Worm (Caenorhabditis elegans) whole organism, L4 larva: Measurements from ENCODE around the gene C12D8.21.
A peak's percentile ranks its signal among the peaks of the same experiment; 100 is the strongest.

Source experiments
- D1046.2 ChIP-seq: fragments of 200-800 bp; sonication (Bioruptor generic); IDR thresholded peaks from 2 replicates; pipeline ENCODE4 v1.3.6; 2022; ENCODE audit warnings: missing genetic modification characterization, missing compliant biosample characterization
- F26F4.8 ChIP-seq: fragments of 200-800 bp; sonication (Bioruptor generic); conservative IDR thresholded peaks from 2 replicates; pipeline ENCODE4 v1.3.6; 2022; ENCODE audit warnings: missing genetic modification characterization, missing compliant biosample characterization
- R02D3.7 ChIP-seq: fragments of 150-350 bp; sonication (generic microtip); optimal IDR thresholded peaks from 3 replicates; lab custom pipeline; 2014; ENCODE audit warnings: missing biosample characterization, missing genetic modification characterization
- aha-1 ChIP-seq: fragments of 150-350 bp; peaks from one replicate; lab custom pipeline; 2014; ENCODE audit warnings: missing biosample characterization, missing genetic modification characterization
- aly-2 ChIP-seq: sonication (generic microtip); optimal IDR thresholded peaks from 2 replicates; lab custom pipeline; 2018; ENCODE audit warnings: missing biosample characterization, missing genetic modification characterization
- ama-1 ChIP-seq: fragments of 150-350 bp; optimal IDR thresholded peaks from 2 replicates; lab custom pipeline; 2014; ENCODE audit warnings: inconsistent platforms, mixed read lengths
- attf-4 ChIP-seq: sonication (generic microtip); optimal IDR thresholded peaks from 3 replicates; lab custom pipeline; 2017; ENCODE audit warnings: missing biosample characterization, missing genetic modification characterization
- cey-2 ChIP-seq: sonication (generic microtip); optimal IDR thresholded peaks from 3 replicates; lab custom pipeline; 2017; ENCODE audit warnings: missing genetic modification characterization, mild to moderate bottlenecking, missing compliant biosample characterization, antibody characterized with exemption, borderline replicate concordance; ENCODE audit not compliant: insufficient read depth
- ctbp-1 ChIP-seq: fragments of 200-800 bp; sonication (Bioruptor generic); IDR thresholded peaks from 2 replicates; pipeline ENCODE4 v1.3.6; 2022; ENCODE audit warnings: missing genetic modification reagents, missing genetic modification characterization, missing compliant biosample characterization
- daf-12 ChIP-seq: fragments of 150-350 bp; optimal IDR thresholded peaks from 2 replicates; lab custom pipeline; 2014; ENCODE audit warnings: missing biosample characterization, missing genetic modification reagents, missing genetic modification characterization
- daf-16 ChIP-seq, 3 experiments: sonication (generic microtip); optimal IDR thresholded peaks; 2 replicates each; lab custom pipeline; 2016 to 2017; ENCODE audit warnings: missing genetic modification characterization in 3 of 3, missing genetic modification reagents in 3 of 3, mild to moderate bottlenecking in 2 of 3, missing compliant biosample characterization in 2 of 3, missing biosample characterization in 1 of 3, moderate library complexity in 1 of 3
- dmd-6 ChIP-seq: fragments of 200-800 bp; sonication (Bioruptor generic); IDR thresholded peaks from 2 replicates; pipeline ENCODE4 v1.3.6; 2022; ENCODE audit warnings: missing genetic modification reagents, missing genetic modification characterization, missing compliant biosample characterization
- dpl-1 ChIP-seq: fragments of 150-350 bp; optimal IDR thresholded peaks from 2 replicates; lab custom pipeline; 2014; ENCODE audit warnings: missing biosample characterization, missing genetic modification reagents, missing genetic modification characterization
- dve-1 ChIP-seq: sonication (generic microtip); optimal IDR thresholded peaks from 2 replicates; lab custom pipeline; 2017; ENCODE audit warnings: antibody characterized with exemption, mild to moderate bottlenecking, missing genetic modification characterization, missing compliant biosample characterization; ENCODE audit not compliant: insufficient read depth
- fkh-10 ChIP-seq: fragments of 150-350 bp; optimal IDR thresholded peaks from 2 replicates; lab custom pipeline; 2014; ENCODE audit warnings: missing biosample characterization, missing genetic modification reagents, missing genetic modification characterization
- fos-1 ChIP-seq: fragments of 150-350 bp; optimal IDR thresholded peaks from 2 replicates; lab custom pipeline; 2014; ENCODE audit warnings: missing biosample characterization, missing genetic modification characterization
- gei-8 ChIP-seq: fragments of 200-800 bp; sonication (Bioruptor generic); optimal IDR thresholded peaks from 2 replicates; lab custom pipeline; 2018; ENCODE audit warnings: mild to moderate bottlenecking, missing genetic modification characterization, missing compliant biosample characterization
- hif-1 ChIP-seq, 2 experiments: sonication (generic microtip); optimal IDR thresholded peaks; 2 replicates each; lab custom pipeline; 2016 to 2017; ENCODE audit warnings: missing compliant biosample characterization in 2 of 2, missing genetic modification characterization in 2 of 2, missing genetic modification reagents in 2 of 2, missing genotype in 2 of 2, mild to moderate bottlenecking in 1 of 2
- hlh-11 ChIP-seq: fragments of 200-800 bp; sonication (Bioruptor generic); optimal IDR thresholded peaks from 2 replicates; lab custom pipeline; 2018; ENCODE audit warnings: mild to moderate bottlenecking, missing genetic modification characterization, missing compliant biosample characterization
- hmg-1.1 ChIP-seq: fragments of 200-800 bp; sonication (Bioruptor generic); IDR thresholded peaks from 2 replicates; pipeline ENCODE4 v1.3.6; 2022; ENCODE audit warnings: missing genetic modification reagents, missing genetic modification characterization, missing compliant biosample characterization
- lin-15B ChIP-seq: fragments of 150-350 bp; sonication (generic microtip); optimal IDR thresholded peaks from 3 replicates; lab custom pipeline; 2014; ENCODE audit warnings: missing biosample characterization, missing genetic modification characterization
- lin-29 ChIP-seq: fragments of 200-800 bp; sonication (Bioruptor generic); IDR thresholded peaks from 2 replicates; pipeline ENCODE4 v1.3.6; 2022; ENCODE audit warnings: missing genetic modification reagents, missing genetic modification characterization, missing compliant biosample characterization
- madf-5 ChIP-seq, 2 experiments: fragments of 200-800 bp; sonication (Bioruptor generic); IDR thresholded peaks; 2 replicates each; pipeline ENCODE4 v1.3.6; 2022; ENCODE audit warnings: missing compliant biosample characterization in 2 of 2, missing genetic modification characterization in 2 of 2
- mep-1 ChIP-seq: fragments of 150-350 bp; sonication (generic microtip); optimal IDR thresholded peaks from 3 replicates; lab custom pipeline; 2014; ENCODE audit warnings: missing biosample characterization, missing genetic modification characterization
- mxl-2 ChIP-seq: fragments of 200-800 bp; sonication (Bioruptor generic); conservative IDR thresholded peaks from 2 replicates; pipeline ENCODE4 v1.3.6; 2022; ENCODE audit warnings: missing genetic modification reagents, missing genetic modification characterization, missing compliant biosample characterization
- nhr-25 ChIP-seq: sonication (generic microtip); optimal IDR thresholded peaks from 2 replicates; lab custom pipeline; 2017; ENCODE audit warnings: missing genetic modification characterization, mild to moderate bottlenecking, missing compliant biosample characterization, antibody characterized with exemption, moderate library complexity, borderline replicate concordance; ENCODE audit not compliant: insufficient read depth
- nhr-28 ChIP-seq: fragments of 150-350 bp; optimal IDR thresholded peaks from 2 replicates; lab custom pipeline; 2014; ENCODE audit warnings: missing biosample characterization, missing genetic modification characterization
- nhr-42 ChIP-seq: fragments of 200-800 bp; sonication (Bioruptor generic); IDR thresholded peaks from 2 replicates; pipeline ENCODE4 v1.3.6; 2022; ENCODE audit warnings: missing genetic modification characterization, missing compliant biosample characterization
- nhr-6 ChIP-seq: fragments of 150-350 bp; optimal IDR thresholded peaks from 2 replicates; lab custom pipeline; 2014; ENCODE audit warnings: missing biosample characterization, missing genetic modification characterization
- nhr-76 ChIP-seq: fragments of 150-350 bp; optimal IDR thresholded peaks from 2 replicates; lab custom pipeline; 2014; ENCODE audit warnings: missing biosample characterization, missing genetic modification characterization
- nhr-77 ChIP-seq: fragments of 150-350 bp; optimal IDR thresholded peaks from 2 replicates; lab custom pipeline; 2014; ENCODE audit warnings: missing biosample characterization, missing genetic modification characterization
- php-3 ChIP-seq: fragments of 200-800 bp; sonication (Bioruptor generic); IDR thresholded peaks from 2 replicates; pipeline ENCODE4 v1.3.6; 2022; ENCODE audit warnings: missing genetic modification reagents, missing genetic modification characterization, missing compliant biosample characterization
- pqm-1 ChIP-seq: sonication (generic microtip); optimal IDR thresholded peaks from 2 replicates; lab custom pipeline; 2017; ENCODE audit warnings: missing biosample characterization, missing genetic modification characterization
- rbr-2 ChIP-seq: sonication (generic microtip); optimal IDR thresholded peaks from 2 replicates; lab custom pipeline; 2016; ENCODE audit warnings: missing genotype, missing genetic modification characterization, missing compliant biosample characterization
- sdz-12 ChIP-seq: fragments of 200-800 bp; sonication (Bioruptor generic); optimal IDR thresholded peaks from 2 replicates; lab custom pipeline; 2018; ENCODE audit warnings: mild to moderate bottlenecking, missing genetic modification characterization, missing compliant biosample characterization
- set-16 ChIP-seq: fragments of 200-800 bp; sonication (Bioruptor generic); IDR thresholded peaks from 2 replicates; pipeline ENCODE4 v1.3.6; 2022; ENCODE audit warnings: missing genetic modification reagents, missing genetic modification characterization, missing compliant biosample characterization
- spr-3 ChIP-seq: fragments of 200-800 bp; sonication (Bioruptor generic); optimal IDR thresholded peaks from 2 replicates; lab custom pipeline; 2018; ENCODE audit warnings: mild to moderate bottlenecking, missing genetic modification characterization, missing compliant biosample characterization
- tra-1 ChIP-seq: fragments of 200-800 bp; sonication (Bioruptor generic); IDR thresholded peaks from 2 replicates; pipeline ENCODE4 v1.3.6; 2022; ENCODE audit warnings: missing genetic modification reagents, missing genetic modification characterization, missing compliant biosample characterization
- unc-62 ChIP-seq, 3 experiments: fragments of 150-350 bp in 1 of 3; sonication (generic microtip); optimal IDR thresholded peaks in 2 of 3; peaks in 1 of 3; 1 replicate in 1 of 3; 2 replicates in 2 of 3; lab custom pipeline; 2014 to 2017; ENCODE audit warnings: missing biosample characterization in 3 of 3, missing genetic modification characterization in 3 of 3, missing genetic modification reagents in 3 of 3, missing genotype in 1 of 3
- vab-7 ChIP-seq: fragments of 200-800 bp; sonication (Bioruptor generic); IDR thresholded peaks from 2 replicates; pipeline ENCODE4 v1.3.6; 2022; ENCODE audit warnings: missing genetic modification reagents, missing genetic modification characterization, missing compliant biosample characterization
- zfp-3 ChIP-seq: fragments of 200-800 bp; sonication (Bioruptor generic); conservative IDR thresholded peaks from 2 replicates; pipeline ENCODE4 v1.3.6; 2022; ENCODE audit warnings: missing genetic modification reagents, missing genetic modification characterization, missing compliant biosample characterization
- zip-2 ChIP-seq: fragments of 150-350 bp; optimal IDR thresholded peaks from 2 replicates; lab custom pipeline; 2014; ENCODE audit warnings: missing biosample characterization, missing genetic modification characterization

Gene C12D8.21

DNA sequence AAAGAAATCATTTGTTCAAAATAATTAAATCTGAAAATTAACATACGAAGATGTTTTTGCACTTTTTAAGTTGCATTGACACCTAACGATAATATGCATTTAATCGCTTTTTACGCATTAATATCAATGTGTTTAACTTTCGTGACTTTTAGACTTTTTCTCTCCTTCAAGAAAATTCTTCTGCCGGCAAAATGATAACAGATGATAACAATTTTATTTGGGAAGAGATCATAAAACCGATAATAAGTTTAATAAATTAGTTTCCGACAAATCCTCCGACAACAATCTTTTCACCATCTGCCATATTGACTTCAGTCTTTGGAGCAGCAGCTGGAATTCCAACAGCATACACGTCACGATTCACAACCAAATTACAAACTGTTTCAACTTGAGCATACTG is 39.1 kb upstream of the C12D8.21 start:
- TF ChIP-seq dve-1 (tag; lab: Kevin White, UChicago) (peak; percentile 83), madf-5 (GFP tag; IDR thresholded peaks at IDR 0.05; lab: Robert Waterston, UW) (no peak), pqm-1 (tag; lab: Kevin White, UChicago) (peak; percentile 69), dmd-6 (GFP tag; lab: Robert Waterston, UW) (peak; percentile 63), hif-1 (tag; optimal IDR thresholded peaks at IDR 0.05; lab: Kevin White, UChicago) (peak in 1 of 2 experiments; percentile 18), fos-1 (no peak), daf-16 (GFP tag; optimal IDR thresholded peaks at IDR 0.05; lab: Kevin White, UChicago) (no peak), daf-16 (tag; optimal IDR thresholded peaks at IDR 0.05; lab: Kevin White, UChicago) (peak; percentile 88), nhr-77 (tag; lab: Kevin White, UChicago) (peak; percentile 28), nhr-6 (no peak), nhr-28 (tag; lab: Kevin White, UChicago) (peak; percentile 70), hlh-11 (tag; lab: Kevin White, UChicago) (peak; percentile 46), sdz-12 (GFP tag; lab: Kevin White, UChicago) (no peak), php-3 (GFP tag; lab: Robert Waterston, UW) (peak; percentile 82)

DNA sequence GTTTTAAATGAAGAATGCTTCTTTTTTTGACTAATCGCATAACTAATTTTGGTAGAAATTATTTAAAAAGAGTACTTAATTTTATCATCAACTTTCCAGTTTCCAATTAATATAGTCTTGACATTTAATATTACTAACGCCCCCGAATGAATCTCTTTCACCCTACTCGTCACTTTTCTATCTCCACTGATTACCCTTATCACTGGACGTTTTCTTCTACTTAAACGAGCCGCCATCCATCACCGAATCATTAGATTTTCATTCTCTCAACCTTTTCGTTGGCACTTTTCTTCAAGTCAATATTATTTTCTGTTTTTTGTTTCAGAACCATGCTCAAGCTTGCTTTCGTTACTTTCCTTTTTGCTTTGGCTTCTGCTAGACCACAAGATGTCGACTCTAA is 36.6 kb upstream of the C12D8.21 start, which contains the start of gene lys-1:
Gene lys-1 (plus strand): TSS at position 326 of the 400 bp plus-strand sequence.
- TF ChIP-seq dmd-6 (GFP tag; lab: Robert Waterston, UW) (peak; percentile 55), pqm-1 (tag; lab: Kevin White, UChicago) (peak; percentile 92), nhr-77 (tag; lab: Kevin White, UChicago) (peak; percentile 8), dve-1 (tag; lab: Kevin White, UChicago) (peak; percentile 24), tra-1 (GFP tag; lab: Robert Waterston, UW) (no peak), hlh-11 (tag; lab: Kevin White, UChicago) (peak; percentile 48), daf-16 (GFP tag; optimal IDR thresholded peaks at IDR 0.05; lab: Kevin White, UChicago) (no peak), daf-16 (tag; optimal IDR thresholded peaks at IDR 0.05; lab: Kevin White, UChicago) (peak; percentile 60), nhr-28 (tag; lab: Kevin White, UChicago) (peak; percentile 68), aly-2 (no peak), hif-1 (tag; optimal IDR thresholded peaks at IDR 0.05; lab: Kevin White, UChicago) (no peak)
- TF ChIP-seq, all 104 proteins: peak for 7

ce11 chrV:10276038-10276437 is 35.0 kb upstream of the C12D8.21 start:
- no peak for TF ChIP-seq nhr-76 (tag; lab: Kevin White, UChicago)
- no peak for TF ChIP-seq ctbp-1 (GFP tag; lab: Robert Waterston, UW)
- TF ChIP-seq attf-4 (tag; lab: Kevin White, UChicago), result no peak
- no peak for TF ChIP-seq nhr-28 (tag; lab: Kevin White, UChicago)
- peak in 1 of 2 experiments; percentile 36 for TF ChIP-seq unc-62 (GFP tag; optimal IDR thresholded peaks at IDR 0.05 in 1 of 2; lab: Kevin White, UChicago)
- no peak for TF ChIP-seq unc-62 (tag; optimal IDR thresholded peaks at IDR 0.05; lab: Kevin White, UChicago)

DNA sequence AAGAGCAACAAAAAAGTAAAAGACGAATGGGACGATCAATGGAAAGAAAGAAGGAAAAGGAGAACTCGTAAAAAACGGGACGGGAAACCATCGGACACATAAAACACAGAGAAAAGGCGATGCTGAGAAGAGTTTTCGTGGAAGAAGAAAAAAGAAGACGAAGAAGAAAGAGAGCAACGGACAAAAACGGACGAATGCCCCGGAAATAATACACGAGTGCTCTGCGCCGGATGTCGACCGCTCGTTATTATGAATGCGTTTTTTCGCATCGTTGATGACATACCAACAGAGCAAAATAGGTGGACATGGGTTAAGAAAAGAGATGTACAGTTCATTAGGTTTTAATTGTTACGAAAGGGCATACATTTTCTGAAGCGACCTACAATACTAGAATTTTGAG is 34.6 kb upstream of the C12D8.21 start, which contains the start of gene Y22F5A.11:
Gene Y22F5A.11 (minus strand): TSS at position 28 of the 400 bp plus-strand sequence.
- no peak for TF ChIP-seq nhr-6
- TF ChIP-seq gei-8, result no peak
- TF ChIP-seq F26F4.8, result no peak
- peak; percentile 18 for TF ChIP-seq fkh-10 (GFP tag; lab: Kevin White, UChicago)
- TF ChIP-seq mep-1, result peak; percentile 41
- no peak for TF ChIP-seq R02D3.7
- TF ChIP-seq lin-15B (tag; lab: Kevin White, UChicago), result no peak
- TF ChIP-seq nhr-42 (GFP tag; lab: Robert Waterston, UW), result no peak
- no peak for TF ChIP-seq D1046.2
- TF ChIP-seq spr-3, result no peak
- no peak for TF ChIP-seq zip-2 (tag; lab: Kevin White, UChicago)
- peak; percentile 11 for TF ChIP-seq rbr-2 (tag; lab: Kevin White, UChicago)
- no peak for TF ChIP-seq mxl-2 (GFP tag; lab: Robert Waterston, UW)
- no peak for TF ChIP-seq ama-1
- no peak for TF ChIP-seq cey-2 (tag; lab: Kevin White, UChicago)
- TF ChIP-seq daf-12 (tag; lab: Kevin White, UChicago), result no peak
- no peak for TF ChIP-seq nhr-25
- TF ChIP-seq fos-1, result no peak
- no peak for TF ChIP-seq madf-5 (GFP tag; IDR thresholded peaks at IDR 0.05; lab: Robert Waterston, UW)
- peak; percentile 23; the same call in 1 of the 2 replicates for TF ChIP-seq hmg-1.1 (GFP tag; lab: Robert Waterston, UW)
- TF ChIP-seq vab-7 (GFP tag; lab: Robert Waterston, UW), result no peak
- TF ChIP-seq aha-1, result no peak
- TF ChIP-seq zfp-3 (GFP tag; lab: Robert Waterston, UW), result no peak
- no peak for TF ChIP-seq set-16 (GFP tag; lab: Robert Waterston, UW)
- TF ChIP-seq dpl-1 (GFP tag; lab: Kevin White, UChicago), result no peak
- no peak for TF ChIP-seq lin-29
